Worm (Caenorhabditis elegans): ENCODE data around the gene eat-17.

ce11 chrX:16456659-16457058, 40.0 kb upstream of the eat-17 start, which contains the start of gene nas-39:
- TF ChIP-seq lin-39 (tag; optimal IDR thresholded peaks at IDR 0.05) (no peak), nhr-237 (tag; optimal IDR thresholded peaks at IDR 0.05) (no peak), nhr-10 (tag; optimal IDR thresholded peaks at IDR 0.05) (no peak), ceh-82 (tag; optimal IDR thresholded peaks at IDR 0.05) (no peak), zag-1 (tag; optimal IDR thresholded peaks at IDR 0.05) (no peak), ztf-11 (tag; optimal IDR thresholded peaks at IDR 0.05) (no peak), nhr-6 (tag; optimal IDR thresholded peaks at IDR 0.05) (no peak), mab-5 (tag; optimal IDR thresholded peaks at IDR 0.05) (no peak), snpc-4 (tag; optimal IDR thresholded peaks at IDR 0.05) (no peak), ama-1 (optimal IDR thresholded peaks at IDR 0.05) (no peak), C34F6.9 (tag; optimal IDR thresholded peaks at IDR 0.05) (no peak)
